Worm (Caenorhabditis elegans) whole organism, L1 larva: Measurements from ENCODE around the gene F14E5.2.

Experiments
- blmp-1 ChIP-seq: fragments of 150-350 bp; optimal IDR thresholded peaks from 2 replicates; lab custom pipeline; 2014; ENCODE audit warnings: missing biosample characterization, missing genetic modification characterization
- fkh-10 ChIP-seq: sonication (generic microtip); optimal IDR thresholded peaks from 2 replicates; lab custom pipeline; 2017; ENCODE audit warnings: missing biosample characterization, missing genetic modification reagents, missing genetic modification characterization
- fos-1 ChIP-seq: fragments of 150-350 bp; optimal IDR thresholded peaks from 2 replicates; lab custom pipeline; 2014; ENCODE audit warnings: missing biosample characterization, missing genetic modification characterization
- grh-1 ChIP-seq: fragments of 200-800 bp; sonication (Bioruptor generic); IDR thresholded peaks from 2 replicates; pipeline ENCODE4 v1.3.6; 2022; ENCODE audit warnings: missing genetic modification reagents, missing genetic modification characterization, missing compliant biosample characterization
- hlh-4 ChIP-seq: sonication (generic microtip); optimal IDR thresholded peaks from 2 replicates; lab custom pipeline; 2016; ENCODE audit warnings: mild to moderate bottlenecking, missing genetic modification characterization, missing compliant biosample characterization
- lin-39 ChIP-seq: fragments of 150-350 bp; optimal IDR thresholded peaks from 2 replicates; lab custom pipeline; 2014; ENCODE audit warnings: missing biosample characterization, missing genetic modification reagents, missing genetic modification characterization
- nhr-12 ChIP-seq: sonication (generic microtip); optimal IDR thresholded peaks from 2 replicates; lab custom pipeline; 2017; ENCODE audit warnings: missing biosample characterization, missing genetic modification characterization
- nhr-237 ChIP-seq: fragments of 150-350 bp; optimal IDR thresholded peaks from 2 replicates; lab custom pipeline; 2014; ENCODE audit warnings: missing biosample characterization, missing genetic modification characterization
- nhr-28 ChIP-seq: fragments of 150-350 bp; optimal IDR thresholded peaks from 2 replicates; lab custom pipeline; 2014; ENCODE audit warnings: missing biosample characterization, missing genetic modification characterization
- skn-1 ChIP-seq: fragments of 150-350 bp; optimal IDR thresholded peaks from 2 replicates; lab custom pipeline; 2014; ENCODE audit warnings: missing biosample characterization, missing genetic modification characterization
- sox-4 ChIP-seq: sonication (generic microtip); optimal IDR thresholded peaks from 2 replicates; lab custom pipeline; 2016; ENCODE audit warnings: missing genetic modification characterization, missing compliant biosample characterization
- sptf-1 ChIP-seq: fragments of 150-350 bp; optimal IDR thresholded peaks from 2 replicates; lab custom pipeline; 2014; ENCODE audit warnings: missing biosample characterization, missing genetic modification characterization
- unc-62 ChIP-seq: fragments of 150-350 bp; optimal IDR thresholded peaks from 2 replicates; lab custom pipeline; 2014; ENCODE audit warnings: missing biosample characterization, missing genetic modification reagents, missing genetic modification characterization

ce11 chrII:8435005-8435404 is 6.3 kb upstream of the F14E5.2 start, which contains the start of gene acp-4:
- TF ChIP-seq nhr-28 (tag; lab: Kevin White, UChicago), result no peak
- TF ChIP-seq sox-4 (tag; lab: Kevin White, UChicago), result no peak
- no peak for TF ChIP-seq grh-1 (GFP tag; lab: Robert Waterston, UW)
- TF ChIP-seq nhr-237 (tag; lab: Kevin White, UChicago), result no peak
- TF ChIP-seq hlh-4 (tag; lab: Kevin White, UChicago), result no peak
- TF ChIP-seq skn-1 (tag; lab: Kevin White, UChicago), result no peak
- no peak for TF ChIP-seq unc-62 (GFP tag; lab: Kevin White, UChicago)
- no peak for TF ChIP-seq blmp-1 (tag; lab: Kevin White, UChicago)
- no peak for TF ChIP-seq lin-39 (tag; lab: Kevin White, UChicago)
- no peak for TF ChIP-seq sptf-1 (tag; lab: Kevin White, UChicago)
- no peak for TF ChIP-seq nhr-12 (tag; lab: Kevin White, UChicago)
- no peak for TF ChIP-seq fos-1
- TF ChIP-seq fkh-10 (GFP tag; lab: Kevin White, UChicago), result no peak
